Worm (Caenorhabditis elegans): ENCODE data around the gene C15H11.11.

Gene C15H11.11

DNA sequence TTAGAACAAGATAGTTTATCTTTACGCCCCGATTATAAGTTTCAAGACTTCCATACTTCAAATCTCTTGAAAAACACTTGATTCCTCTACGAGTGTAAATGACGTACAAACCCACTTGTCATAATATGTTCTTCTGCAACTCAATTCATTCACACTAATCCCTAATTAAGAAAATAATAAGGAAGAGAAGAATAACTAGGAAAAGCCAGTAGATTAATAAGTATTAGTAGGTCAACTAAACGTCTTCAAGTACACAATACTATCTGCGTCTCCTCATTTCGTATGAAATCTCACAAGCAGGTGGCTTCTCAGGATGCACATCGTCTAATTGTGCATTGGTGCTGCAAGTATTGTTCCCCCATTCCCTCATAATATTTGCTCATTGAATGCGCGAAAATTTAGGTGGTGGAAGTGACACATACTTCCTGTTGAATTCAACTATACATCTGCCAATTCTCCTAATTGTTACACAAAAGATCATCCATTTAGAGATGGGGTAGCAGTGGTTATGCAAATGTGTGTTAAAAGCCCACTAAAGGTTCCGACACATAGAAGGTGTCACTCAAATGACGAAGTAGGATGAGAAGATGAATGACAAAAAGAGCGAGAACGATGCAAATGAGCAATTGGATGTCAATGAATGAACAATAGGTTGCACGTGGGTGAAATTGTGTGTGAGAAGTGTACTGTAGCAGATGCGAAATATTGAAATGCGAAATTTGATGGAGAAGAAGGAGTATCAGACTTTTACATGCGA, 11.9 kb downstream of the C15H11.11 start:
- TF ChIP-seq sdc-2 (tag; optimal IDR thresholded peaks at IDR 0.05) = no peak
- peak; percentile 21 for TF ChIP-seq unc-42 (tag; optimal IDR thresholded peaks at IDR 0.05)
- TF ChIP-seq ceh-31 (tag; optimal IDR thresholded peaks at IDR 0.05) = peak; percentile 23
- TF ChIP-seq sox-2 (GFP tag; IDR thresholded peaks at IDR 0.05) = peak; percentile 47; the same call in 1 of the 2 replicates
- no peak for TF ChIP-seq elt-4 (tag; optimal IDR thresholded peaks at IDR 0.05)

DNA sequence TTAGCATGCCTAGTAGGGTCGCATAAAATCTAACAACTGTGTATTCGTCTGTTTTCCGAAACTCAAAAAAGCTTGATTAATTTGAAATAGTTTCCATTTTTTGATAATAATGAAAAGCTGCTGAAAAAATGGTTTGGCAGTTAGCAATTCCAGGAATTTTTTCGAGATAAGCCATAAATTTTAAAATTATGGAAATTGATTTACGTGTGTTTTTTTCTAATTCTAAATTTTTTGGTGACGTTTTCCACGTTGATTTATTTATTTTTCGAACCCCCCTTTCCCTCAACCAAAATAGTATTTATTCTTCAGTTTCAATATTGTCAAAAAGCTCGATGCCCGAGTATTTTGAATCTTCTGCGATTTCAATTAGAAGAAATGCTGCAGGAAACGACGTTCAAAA, 13.6 kb downstream of the C15H11.11 start, which contains the start of gene F23B12.1:
TSS of gene F23B12.1 (plus strand) at position 301 of the 400 bp plus-strand sequence.
- TF ChIP-seq madf-2 (tag; optimal IDR thresholded peaks at IDR 0.05) (no peak), che-1 (tag; optimal IDR thresholded peaks at IDR 0.05) (no peak), C08G9.2 (tag; optimal IDR thresholded peaks at IDR 0.05) (no peak), ceh-34 (tag; optimal IDR thresholded peaks at IDR 0.05) (no peak), tbx-7 (tag; optimal IDR thresholded peaks at IDR 0.05) (no peak), fax-1 (tag; optimal IDR thresholded peaks at IDR 0.05) (no peak), lin-11 (tag; optimal IDR thresholded peaks at IDR 0.05) (no peak), dve-1 (tag; optimal IDR thresholded peaks at IDR 0.05) (no peak), gmeb-2 (tag; optimal IDR thresholded peaks at IDR 0.05) (no peak), ceh-48 (tag; optimal IDR thresholded peaks at IDR 0.05) (no peak), ceh-22 (tag; optimal IDR thresholded peaks at IDR 0.05) (no peak), fkh-6 (tag; optimal IDR thresholded peaks at IDR 0.05) (no peak), ceh-30 (tag; optimal IDR thresholded peaks at IDR 0.05) (no peak), hlh-8 (tag; optimal IDR thresholded peaks at IDR 0.05) (no peak), F13H6.1 (tag; optimal IDR thresholded peaks at IDR 0.05) (no peak)

DNA sequence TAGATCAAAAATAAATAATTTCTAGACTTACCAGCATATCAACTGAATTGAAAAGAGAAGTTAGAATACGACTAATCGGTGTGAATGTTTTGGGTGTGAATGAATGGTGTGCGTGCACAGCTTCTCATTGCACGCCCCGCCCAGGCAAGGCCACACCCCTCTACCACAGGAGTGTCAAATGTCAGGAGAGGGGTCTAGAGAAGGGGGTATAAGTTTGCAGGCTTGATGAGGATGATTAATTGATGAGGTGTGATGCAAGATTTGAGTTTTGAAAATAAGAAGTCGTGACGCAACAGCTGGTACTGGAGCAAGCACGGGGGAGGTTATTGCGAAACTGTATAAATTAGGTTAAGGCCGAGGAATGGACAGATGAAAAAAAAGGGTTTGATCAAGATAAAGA, 17.0 kb downstream of the C15H11.11 start, which contains the start of gene egl-1:
TSS of gene egl-1 (minus strand) at position 101 of the 400 bp plus-strand sequence.
- TF ChIP-seq ref-2 (tag; optimal IDR thresholded peaks at IDR 0.05) (peak; percentile 17), ceh-18 (tag; optimal IDR thresholded peaks at IDR 0.05) (no peak)

DNA sequence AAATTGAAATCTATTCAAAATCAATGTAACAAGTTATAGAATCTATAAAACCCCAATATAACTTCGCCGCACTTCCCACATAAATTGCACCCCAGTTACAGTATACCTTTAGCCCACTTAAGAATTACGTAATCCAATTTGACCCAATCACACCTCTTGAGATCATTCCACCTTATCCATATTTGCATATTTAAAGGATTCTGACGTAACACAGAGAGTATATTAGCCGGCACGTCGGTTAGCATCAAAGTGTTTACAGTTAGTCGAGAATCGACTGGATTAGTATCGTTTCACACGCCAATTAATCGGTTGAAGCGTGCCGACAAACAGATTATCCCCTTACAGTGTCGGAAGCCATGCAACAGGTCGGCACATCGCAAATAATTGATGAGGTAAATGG, 18.3 kb downstream of the C15H11.11 start:
- TF ChIP-seq pat-9 (tag; optimal IDR thresholded peaks at IDR 0.05) = no peak
- no peak for TF ChIP-seq hlh-13 (GFP tag; optimal IDR thresholded peaks at IDR 0.05)
- no peak for TF ChIP-seq unc-42 (tag; optimal IDR thresholded peaks at IDR 0.05)
- no peak for TF ChIP-seq pag-3 (tag; optimal IDR thresholded peaks at IDR 0.05; ENCODE audit: borderline replicate concordance)
- TF ChIP-seq ztf-16 (tag; optimal IDR thresholded peaks at IDR 0.05) = no peak
- no peak for TF ChIP-seq fkh-6 (tag; optimal IDR thresholded peaks at IDR 0.05)
- no peak for TF ChIP-seq ceh-6 (GFP tag; optimal IDR thresholded peaks at IDR 0.05)
- TF ChIP-seq ceh-34 (tag; optimal IDR thresholded peaks at IDR 0.05) = no peak
- TF ChIP-seq fax-1 (tag; optimal IDR thresholded peaks at IDR 0.05) = no peak
- TF ChIP-seq lim-6 (tag; optimal IDR thresholded peaks at IDR 0.05) = no peak
- TF ChIP-seq F13H6.1 (tag; optimal IDR thresholded peaks at IDR 0.05) = no peak
- no peak for TF ChIP-seq ceh-9 (tag; optimal IDR thresholded peaks at IDR 0.05)
- no peak for TF ChIP-seq pax-1 (tag; optimal IDR thresholded peaks at IDR 0.05)
- no peak for TF ChIP-seq ceh-48 (tag; optimal IDR thresholded peaks at IDR 0.05)

DNA sequence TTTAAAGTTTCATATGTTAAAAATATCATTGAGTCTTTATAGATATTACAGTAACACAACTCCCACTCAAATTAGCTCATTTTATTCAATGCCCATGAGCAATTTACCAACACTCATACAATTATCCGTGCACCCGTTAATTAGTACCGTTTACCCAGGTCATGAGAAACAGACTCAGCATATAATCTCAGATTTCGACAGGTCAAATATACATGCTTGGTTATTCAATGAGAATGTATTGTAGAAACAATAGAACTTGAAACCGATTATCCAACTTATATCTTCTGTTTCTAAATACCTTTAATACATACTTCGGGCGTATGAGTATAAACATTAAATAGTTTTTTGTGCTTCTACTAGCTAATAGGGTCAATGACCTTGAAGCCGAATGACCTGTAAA, 20.9 kb downstream of the C15H11.11 start:
- TF ChIP-seq Y22D7AL.16 (tag; optimal IDR thresholded peaks at IDR 0.05) (no peak), ceh-9 (tag; optimal IDR thresholded peaks at IDR 0.05) (no peak), gmeb-2 (tag; optimal IDR thresholded peaks at IDR 0.05) (no peak), pat-9 (tag; optimal IDR thresholded peaks at IDR 0.05) (no peak), ref-2 (tag; optimal IDR thresholded peaks at IDR 0.05) (no peak), sox-4 (tag; optimal IDR thresholded peaks at IDR 0.05) (no peak)

DNA sequence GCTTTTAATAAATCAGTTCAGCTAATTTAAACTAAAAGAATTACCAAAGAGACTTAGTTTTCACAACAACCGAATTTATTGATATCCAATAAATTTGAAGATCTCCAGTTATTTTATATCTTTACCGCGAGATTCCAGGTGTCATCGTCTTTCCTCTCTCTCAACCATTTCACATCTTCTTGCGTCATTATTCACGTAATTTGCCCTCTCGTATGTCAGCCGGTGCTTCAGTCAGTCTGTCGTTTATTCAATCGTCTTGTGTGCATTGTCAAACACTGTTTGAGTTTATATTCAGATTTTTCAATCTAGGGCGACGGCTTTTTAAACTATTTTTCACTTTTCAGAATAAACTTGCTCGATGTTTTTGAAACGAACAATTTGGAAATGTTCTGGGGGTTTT, 22.1 kb downstream of the C15H11.11 start:
- TF ChIP-seq pha-2 (tag; optimal IDR thresholded peaks at IDR 0.05) = no peak
- no peak for TF ChIP-seq pha-4 (tag; optimal IDR thresholded peaks at IDR 0.05)
- no peak for TF ChIP-seq unc-42 (tag; optimal IDR thresholded peaks at IDR 0.05)
- no peak for TF ChIP-seq hlh-15 (tag; optimal IDR thresholded peaks at IDR 0.05)
- no peak for TF ChIP-seq ztf-16 (tag; optimal IDR thresholded peaks at IDR 0.05)
- no peak for TF ChIP-seq ceh-18 (tag; optimal IDR thresholded peaks at IDR 0.05)
- TF ChIP-seq che-1 (tag; optimal IDR thresholded peaks at IDR 0.05) = no peak
- no peak for TF ChIP-seq pax-1 (tag; optimal IDR thresholded peaks at IDR 0.05)
- no peak for TF ChIP-seq gmeb-2 (tag; optimal IDR thresholded peaks at IDR 0.05)
- TF ChIP-seq ceh-19 (GFP tag; optimal IDR thresholded peaks at IDR 0.05) = no peak
- TF ChIP-seq C38D4.7 (GFP tag; optimal IDR thresholded peaks at IDR 0.05) = no peak
- no peak for TF ChIP-seq eyg-1 (tag; optimal IDR thresholded peaks at IDR 0.05)
- no peak for TF ChIP-seq tbx-7 (tag; optimal IDR thresholded peaks at IDR 0.05)
- no peak for TF ChIP-seq ceh-6 (GFP tag; optimal IDR thresholded peaks at IDR 0.05)
- no peak for TF ChIP-seq mec-3 (tag; optimal IDR thresholded peaks at IDR 0.05; ENCODE audit: borderline replicate concordance)
- no peak for TF ChIP-seq odd-2 (tag; optimal IDR thresholded peaks at IDR 0.05)
- TF ChIP-seq hlh-30 (tag; optimal IDR thresholded peaks at IDR 0.05; ENCODE audit: insufficient read depth) = no peak

Measured in whole organism, late embryonic.